Worm (Caenorhabditis elegans): ENCODE data around the gene C23G10.5.

DNA sequence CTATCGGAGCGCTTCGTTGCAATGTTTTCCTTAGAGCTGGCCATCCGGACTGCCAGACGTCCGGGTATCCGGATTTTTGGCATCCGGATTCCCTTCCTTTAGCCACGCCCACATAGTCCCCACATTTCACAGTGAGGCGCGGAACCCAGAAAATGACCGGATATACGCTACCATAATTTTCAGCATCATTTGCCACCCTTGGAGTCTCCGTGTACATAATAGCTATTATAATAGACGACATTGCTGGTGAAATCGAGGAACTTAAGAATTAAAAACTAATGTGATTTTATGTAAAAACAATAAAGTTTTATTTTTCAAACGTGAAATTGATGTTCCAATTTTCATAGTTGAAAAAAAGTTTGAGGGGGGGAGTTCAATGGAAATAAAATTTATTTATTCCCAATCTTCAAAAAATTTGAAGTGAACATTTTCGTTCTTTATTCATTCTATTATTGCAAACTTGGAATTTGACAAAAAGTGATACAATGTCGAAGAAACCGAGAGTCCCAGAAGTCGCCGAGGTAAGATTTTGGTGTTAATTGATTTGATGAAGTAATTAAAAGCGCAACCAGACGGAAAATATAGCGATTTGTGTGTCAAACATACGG is 19.4 kb downstream of the C23G10.5 start:
- TF ChIP-seq W03F9.2 (tag; optimal IDR thresholded peaks at IDR 0.05) (no peak), him-1 (tag; optimal IDR thresholded peaks at IDR 0.05) (no peak), dao-5 (tag; optimal IDR thresholded peaks at IDR 0.05) (no peak)
